Worm (Caenorhabditis elegans) whole organism, mixed stage, embryonic: ENCODE data around the gene C05C12.1.

Experiments
- blmp-1 ChIP-seq: fragments of 150-350 bp; optimal IDR thresholded peaks from 2 replicates; lab custom pipeline; 2014; ENCODE audit warnings: missing biosample characterization, missing genetic modification characterization
- lin-13 ChIP-seq: fragments of 150-350 bp; optimal IDR thresholded peaks from 2 replicates; lab custom pipeline; 2014; ENCODE audit warnings: missing biosample characterization, missing genetic modification characterization
- mep-1 ChIP-seq: fragments of 150-350 bp; optimal IDR thresholded peaks from 2 replicates; lab custom pipeline; 2017; ENCODE audit warnings: missing biosample characterization, missing genetic modification reagents, missing genetic modification characterization, inconsistent platforms
- mls-2 ChIP-seq: sonication (generic microtip); optimal IDR thresholded peaks from 2 replicates; lab custom pipeline; 2016; ENCODE audit warnings: mild to moderate bottlenecking, missing genetic modification characterization, moderate library complexity, missing compliant biosample characterization
- nhr-28 ChIP-seq: fragments of 150-350 bp; optimal IDR thresholded peaks from 2 replicates; lab custom pipeline; 2014; ENCODE audit warnings: missing biosample characterization, missing genetic modification characterization
- pha-4 ChIP-seq: fragments of 150-350 bp; optimal IDR thresholded peaks from 2 replicates; lab custom pipeline; 2018; ENCODE audit warnings: missing biosample characterization, missing genetic modification reagents, missing genetic modification characterization
- zip-8 ChIP-seq: fragments of 150-350 bp; optimal IDR thresholded peaks from 2 replicates; lab custom pipeline; 2014; ENCODE audit warnings: missing biosample characterization, missing genetic modification characterization

DNA sequence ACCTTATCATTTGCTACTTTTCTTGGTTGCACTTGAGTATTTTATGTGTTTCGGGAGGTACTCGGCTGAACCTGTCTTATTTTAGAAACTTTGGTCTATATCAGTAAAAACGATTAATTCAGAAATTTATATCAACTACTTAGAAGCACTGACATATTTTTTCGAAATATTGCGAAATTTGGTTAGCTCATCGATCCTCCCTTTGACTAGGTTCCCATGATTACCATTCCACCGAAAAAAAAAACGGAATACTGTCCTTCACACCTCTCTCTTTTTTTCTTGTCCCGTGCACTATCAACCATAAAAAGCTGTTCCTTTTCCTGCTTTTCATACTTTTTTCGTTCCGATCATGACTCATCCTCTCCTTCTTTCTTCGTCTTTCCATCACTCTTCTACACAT lies 31.4 kb downstream of the C05C12.1 start:
- TF ChIP-seq lin-13 (no peak), nhr-28 (tag; lab: Kevin White, UChicago) (no peak), zip-8 (tag; lab: Kevin White, UChicago) (no peak), mls-2 (no peak), mep-1 (tag; lab: Kevin White, UChicago) (no peak), blmp-1 (tag; lab: Kevin White, UChicago) (no peak), pha-4 (no peak)
